Worm (Caenorhabditis elegans) whole organism, L3 larva: ENCODE data around the gene H12D21.5.

ENCODE experiments used
- R02D3.7 ChIP-seq: fragments of 150-350 bp; optimal IDR thresholded peaks from 2 replicates; lab custom pipeline; 2014; ENCODE audit warnings: missing biosample characterization, missing genetic modification characterization
- aly-2 ChIP-seq: fragments of 150-350 bp; optimal IDR thresholded peaks from 2 replicates; lab custom pipeline; 2014; ENCODE audit warnings: missing biosample characterization, missing genetic modification characterization
- ceh-28 ChIP-seq: fragments of 150-350 bp; optimal IDR thresholded peaks from 2 replicates; lab custom pipeline; 2014; ENCODE audit warnings: missing biosample characterization, missing genetic modification reagents, missing genetic modification characterization
- fos-1 ChIP-seq: fragments of 150-350 bp; optimal IDR thresholded peaks from 2 replicates; lab custom pipeline; 2014; ENCODE audit warnings: missing biosample characterization, missing genetic modification characterization
- lin-15B ChIP-seq: fragments of 150-350 bp; optimal IDR thresholded peaks from 2 replicates; lab custom pipeline; 2014; ENCODE audit warnings: missing biosample characterization, missing genetic modification characterization
- mdl-1 ChIP-seq: fragments of 150-350 bp; optimal IDR thresholded peaks from 2 replicates; lab custom pipeline; 2014; ENCODE audit warnings: missing biosample characterization, missing genetic modification characterization
- nfya-1 ChIP-seq: sonication (generic microtip); optimal IDR thresholded peaks from 2 replicates; lab custom pipeline; 2017; ENCODE audit warnings: missing genetic modification characterization, mild to moderate bottlenecking, missing compliant biosample characterization, antibody characterized with exemption, moderate library complexity; ENCODE audit not compliant: insufficient read depth
- nhr-12 ChIP-seq: fragments of 150-350 bp; optimal IDR thresholded peaks from 2 replicates; lab custom pipeline; 2014; ENCODE audit warnings: missing biosample characterization, missing genetic modification characterization
- nhr-67 ChIP-seq: fragments of 150-350 bp; optimal IDR thresholded peaks from 2 replicates; lab custom pipeline; 2014; ENCODE audit warnings: missing biosample characterization, missing genetic modification characterization
- nhr-76 ChIP-seq: fragments of 150-350 bp; sonication (generic microtip); optimal IDR thresholded peaks from 5 replicates; lab custom pipeline; 2014; ENCODE audit warnings: missing biosample characterization, missing genetic modification characterization
- sea-2 ChIP-seq: fragments of 150-350 bp; sonication (generic microtip); optimal IDR thresholded peaks from 4 replicates; lab custom pipeline; 2014; ENCODE audit warnings: missing biosample characterization, missing genetic modification reagents, missing genetic modification characterization
- unc-62 ChIP-seq: fragments of 150-350 bp; sonication (generic microtip); optimal IDR thresholded peaks from 4 replicates; lab custom pipeline; 2014; ENCODE audit warnings: missing biosample characterization, missing genetic modification reagents, missing genetic modification characterization
- ztf-11 ChIP-seq: fragments of 150-350 bp; optimal IDR thresholded peaks from 2 replicates; lab custom pipeline; 2014; ENCODE audit warnings: missing biosample characterization, missing genetic modification characterization

DNA sequence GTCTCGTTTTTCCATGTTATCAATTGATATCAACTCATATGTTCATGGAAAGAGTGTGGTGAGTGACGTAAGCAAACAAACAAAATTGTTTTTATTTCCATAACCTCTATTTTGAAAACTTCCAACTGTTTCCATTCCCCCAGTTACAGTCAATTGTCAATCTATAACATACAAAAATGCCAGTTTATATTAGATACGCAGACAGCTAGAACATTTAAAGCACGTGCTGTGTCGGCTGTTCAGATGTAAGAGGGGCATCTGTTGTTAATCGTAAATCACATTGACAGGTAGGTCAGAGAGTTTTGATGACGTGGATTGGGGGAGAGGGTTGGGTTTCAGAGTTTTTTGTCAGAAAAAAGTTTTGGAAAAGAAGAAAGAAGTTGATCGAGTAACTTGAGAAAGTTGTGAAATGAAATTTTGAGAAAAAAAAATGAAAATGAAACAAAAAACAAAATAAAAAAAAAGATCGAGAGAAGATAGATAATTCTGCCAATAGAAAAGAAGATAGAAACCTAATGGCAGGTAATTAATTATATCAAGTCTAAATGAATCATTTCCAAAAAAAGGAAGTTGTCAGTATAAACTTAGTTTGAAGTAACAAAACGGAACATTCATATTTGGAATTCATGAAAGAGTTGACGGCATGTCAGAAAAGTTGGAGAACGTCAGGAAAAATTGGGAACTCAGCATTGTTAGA lies 45.1 kb upstream of the H12D21.5 start:
- TF ChIP-seq unc-62 (peak; percentile 2), fos-1 (no peak), nhr-12 (no peak), ztf-11 (tag; lab: Kevin White, UChicago) (no peak), nfya-1 (peak; percentile 61), nhr-76 (tag; lab: Kevin White, UChicago) (no peak), lin-15B (tag; lab: Kevin White, UChicago) (no peak), nhr-67 (tag; lab: Kevin White, UChicago) (no peak), R02D3.7 (tag; lab: Kevin White, UChicago) (no peak), mdl-1 (peak; percentile 73), aly-2 (tag; lab: Kevin White, UChicago) (no peak), sea-2 (GFP tag; lab: Kevin White, UChicago) (no peak), ceh-28 (tag; lab: Kevin White, UChicago) (peak; percentile 1)
